Fruit fly (Drosophila melanogaster) whole organism, embryonic: Measurements from ENCODE around the gene vkg.

ENCODE experiments used
- Aef1 ChIP-seq: fragments of 200-800 bp; sonication (Bioruptor generic); IDR thresholded peaks from 3 replicates; pipeline ENCODE4 v1.3.6; 2022; ENCODE audit warnings: missing biosample characterization, missing genetic modification characterization
- Atf6 ChIP-seq: fragments of 200-800 bp; sonication (Bioruptor generic); IDR thresholded peaks from 2 replicates; pipeline ENCODE4 v1.3.6; 2022; ENCODE audit warnings: missing biosample characterization, missing genetic modification characterization
- Bdp1 ChIP-seq: fragments of 200-800 bp; sonication (Bioruptor generic); optimal IDR thresholded peaks from 3 replicates; lab custom pipeline; 2016; ENCODE audit warnings: missing biosample characterization, missing genetic modification characterization
- CG10565 ChIP-seq: fragments of 200-800 bp; sonication (Bioruptor generic); optimal IDR thresholded peaks from 3 replicates; lab custom pipeline; 2016; ENCODE audit warnings: missing biosample characterization, mild to moderate bottlenecking, missing genetic modification characterization
- CG11398 ChIP-seq: fragments of 200-800 bp; sonication (Bioruptor generic); optimal IDR thresholded peaks from 2 replicates; lab custom pipeline; 2016; ENCODE audit warnings: missing biosample characterization, missing genetic modification characterization
- CG1233 ChIP-seq: fragments of 200-800 bp; sonication (Bioruptor generic); optimal IDR thresholded peaks from 4 replicates; lab custom pipeline; 2018; ENCODE audit warnings: missing biosample characterization, mild to moderate bottlenecking, missing genetic modification characterization
- CG12659 ChIP-seq: fragments of 200-800 bp; sonication (Bioruptor generic); optimal IDR thresholded peaks from 3 replicates; lab custom pipeline; 2017; ENCODE audit warnings: mild to moderate bottlenecking, missing biosample characterization, missing genetic modification reagents, missing genetic modification characterization
- CG12942 ChIP-seq: fragments of 200-800 bp; sonication (Bioruptor generic); optimal IDR thresholded peaks from 3 replicates; lab custom pipeline; 2016; ENCODE audit warnings: missing biosample characterization, missing genetic modification characterization
- CG14014 ChIP-seq: fragments of 200-800 bp; sonication (Bioruptor generic); IDR thresholded peaks from 2 replicates; pipeline ENCODE4 v1.3.6; 2022; ENCODE audit warnings: missing biosample characterization, missing genetic modification characterization
- CG15011 ChIP-seq: fragments of 200-800 bp; sonication (Bioruptor generic); optimal IDR thresholded peaks from 3 replicates; lab custom pipeline; 2018; ENCODE audit warnings: missing biosample characterization, mild to moderate bottlenecking, missing genetic modification characterization
- CG17186 ChIP-seq: fragments of 200-800 bp; sonication (Bioruptor generic); optimal IDR thresholded peaks from 3 replicates; lab custom pipeline; 2017; ENCODE audit warnings: missing biosample characterization, missing genetic modification reagents, missing genetic modification characterization
- CG18262 ChIP-seq: fragments of 200-800 bp; optimal IDR thresholded peaks from 3 replicates; lab custom pipeline; 2019; ENCODE audit warnings: missing biosample characterization, mild to moderate bottlenecking, missing genetic modification characterization, moderate library complexity
- CG2202 ChIP-seq: fragments of 200-800 bp; sonication (Bioruptor generic); optimal IDR thresholded peaks from 2 replicates; lab custom pipeline; 2018; ENCODE audit warnings: missing biosample characterization, mild to moderate bottlenecking, missing genetic modification characterization
- CG2875 ChIP-seq: fragments of 200-800 bp; sonication (Bioruptor generic); optimal IDR thresholded peaks from 2 replicates; lab custom pipeline; 2017; ENCODE audit warnings: missing biosample characterization, mild to moderate bottlenecking, missing genetic modification characterization, missing genetic modification reagents
- CG30431 ChIP-seq: fragments of 200-800 bp; sonication (Bioruptor generic); optimal IDR thresholded peaks from 2 replicates; lab custom pipeline; 2017; ENCODE audit warnings: missing biosample characterization, missing genetic modification characterization
- CG32767 ChIP-seq: fragments of 200-800 bp; sonication (Bioruptor generic); IDR thresholded peaks from 2 replicates; pipeline ENCODE4 v1.3.6; 2022; ENCODE audit warnings: missing biosample characterization, missing genetic modification characterization
- CG5245 ChIP-seq: fragments of 200-800 bp; sonication (Bioruptor generic); optimal IDR thresholded peaks from 3 replicates; lab custom pipeline; 2016; ENCODE audit warnings: missing biosample characterization, missing genetic modification characterization
- CG6175 ChIP-seq: fragments of 200-800 bp; sonication (Bioruptor generic); IDR thresholded peaks from 3 replicates; pipeline ENCODE4 v1.3.6; 2022; ENCODE audit warnings: missing biosample characterization, missing genetic modification characterization
- CG6254 ChIP-seq: fragments of 200-800 bp; sonication (Bioruptor generic); optimal IDR thresholded peaks from 3 replicates; lab custom pipeline; 2017; ENCODE audit warnings: mild to moderate bottlenecking, missing biosample characterization, missing genetic modification reagents, missing genetic modification characterization
- CG6854 ChIP-seq: fragments of 200-800 bp; sonication (Bioruptor generic); optimal IDR thresholded peaks from 3 replicates; lab custom pipeline; 2017; ENCODE audit warnings: missing biosample characterization, mild to moderate bottlenecking, missing genetic modification characterization
- CG7271 ChIP-seq: fragments of 200-800 bp; sonication (Bioruptor generic); optimal IDR thresholded peaks from 2 replicates; lab custom pipeline; 2018; ENCODE audit warnings: missing biosample characterization, mild to moderate bottlenecking, missing genetic modification characterization, moderate library complexity
- CG8089 ChIP-seq: fragments of 200-800 bp; sonication (Bioruptor generic); optimal IDR thresholded peaks from 3 replicates; lab custom pipeline; 2016; ENCODE audit warnings: missing biosample characterization, missing genetic modification characterization
- CG8290 ChIP-seq, 3 experiments: fragments of 200-800 bp; sonication (Bioruptor generic); optimal IDR thresholded peaks; 2 replicates each; lab custom pipeline; 2016 to 2019; ENCODE audit warnings: missing biosample characterization in 3 of 3, missing genetic modification characterization in 3 of 3, mild to moderate bottlenecking in 2 of 3, moderate library complexity in 1 of 3
- CG9609 ChIP-seq: fragments of 200-800 bp; sonication (Bioruptor generic); optimal IDR thresholded peaks from 3 replicates; lab custom pipeline; 2016; ENCODE audit warnings: missing biosample characterization, missing genetic modification characterization
- CG9932 ChIP-seq: fragments of 200-800 bp; sonication (Bioruptor generic); IDR thresholded peaks from 2 replicates; pipeline ENCODE4 v1.3.6; 2022; ENCODE audit warnings: missing biosample characterization, missing genetic modification characterization
- E2f2 ChIP-seq: fragments of 200-800 bp; sonication (Bioruptor generic); IDR thresholded peaks from 2 replicates; pipeline ENCODE4 v1.3.6; 2022; ENCODE audit warnings: missing biosample characterization, missing genetic modification characterization
- Gsc ChIP-seq: fragments of 200-800 bp; sonication (Bioruptor generic); IDR thresholded peaks from 2 replicates; pipeline ENCODE4 v1.3.6; 2022; ENCODE audit warnings: missing biosample characterization, missing genetic modification characterization
- Jarid2 ChIP-seq: fragments of 200-800 bp; sonication (Bioruptor generic); optimal IDR thresholded peaks from 3 replicates; lab custom pipeline; 2017; ENCODE audit warnings: mild to moderate bottlenecking, missing biosample characterization, missing genetic modification reagents, missing genetic modification characterization
- Lim3 ChIP-seq: fragments of 200-800 bp; sonication (Bioruptor generic); IDR thresholded peaks from 2 replicates; pipeline ENCODE4 v1.3.6; 2022; ENCODE audit warnings: missing biosample characterization, missing genetic modification characterization
- MESR4 ChIP-seq: fragments of 200-800 bp; sonication (Bioruptor generic); optimal IDR thresholded peaks from 2 replicates; lab custom pipeline; 2018; ENCODE audit warnings: missing biosample characterization, mild to moderate bottlenecking, missing genetic modification characterization, moderate library complexity
- Med ChIP-seq: fragments of 200-800 bp; sonication (Bioruptor generic); peaks from one replicate; lab custom pipeline; 2016; ENCODE audit warnings: missing biosample characterization, missing genetic modification characterization, mild to moderate bottlenecking, inconsistent platforms, moderate library complexity
- Myb ChIP-seq: fragments of 200-800 bp; sonication (Bioruptor generic); optimal IDR thresholded peaks from 2 replicates; lab custom pipeline; 2016; ENCODE audit warnings: missing biosample characterization, missing genetic modification characterization
- Nf-YB ChIP-seq: fragments of 200-800 bp; sonication (Bioruptor generic); optimal IDR thresholded peaks from 3 replicates; lab custom pipeline; 2019; ENCODE audit warnings: missing biosample characterization, mild to moderate bottlenecking, missing genetic modification characterization, moderate library complexity
- Optix ChIP-seq: fragments of 200-800 bp; sonication (Bioruptor generic); IDR thresholded peaks from 3 replicates; pipeline ENCODE4 v1.3.6; 2022; ENCODE audit warnings: missing biosample characterization, missing genetic modification characterization
- Ptx1 ChIP-seq: fragments of 200-800 bp; sonication (Bioruptor generic); IDR thresholded peaks from 2 replicates; pipeline ENCODE4 v1.3.6; 2022; ENCODE audit warnings: missing biosample characterization, missing genetic modification characterization
- Ravus ChIP-seq: fragments of 200-800 bp; sonication (Bioruptor generic); IDR thresholded peaks from 2 replicates; pipeline ENCODE4 v1.3.6; 2022; ENCODE audit warnings: missing biosample characterization, missing genetic modification characterization
- Side ChIP-seq: fragments of 200-800 bp; sonication (Bioruptor generic); optimal IDR thresholded peaks from 2 replicates; lab custom pipeline; 2016; ENCODE audit warnings: missing biosample characterization, missing genetic modification characterization
- Sin3A ChIP-seq: fragments of >200 bp; optimal IDR thresholded peaks from 2 replicates; lab custom pipeline; 2018
- Six4 ChIP-seq: fragments of 200-800 bp; sonication (Bioruptor generic); optimal IDR thresholded peaks from 2 replicates; lab custom pipeline; 2016; ENCODE audit warnings: missing biosample characterization, missing genetic modification characterization
- Tbp ChIP-seq: fragments of >200 bp; optimal IDR thresholded peaks from 2 replicates; lab custom pipeline; 2018; ENCODE audit warnings: missing biosample characterization, missing genetic modification characterization
- bcd ChIP-seq: fragments of 200-800 bp; sonication (Bioruptor generic); optimal IDR thresholded peaks from 2 replicates; lab custom pipeline; 2017; ENCODE audit warnings: missing biosample characterization, mild to moderate bottlenecking, missing genetic modification characterization
- dmrt99B ChIP-seq: fragments of 200-800 bp; sonication (Bioruptor generic); optimal IDR thresholded peaks from 2 replicates; lab custom pipeline; 2018; ENCODE audit warnings: missing biosample characterization, mild to moderate bottlenecking, missing genetic modification characterization, moderate library complexity
- jing ChIP-seq: fragments of 200-800 bp; sonication (Bioruptor generic); optimal IDR thresholded peaks from 2 replicates; lab custom pipeline; 2018; ENCODE audit warnings: missing biosample characterization, mild to moderate bottlenecking, missing genetic modification characterization
- lilli ChIP-seq: fragments of 200-800 bp; sonication (Bioruptor generic); optimal IDR thresholded peaks from 3 replicates; lab custom pipeline; 2016; ENCODE audit warnings: missing biosample characterization, missing genetic modification characterization
- otp ChIP-seq: fragments of 200-800 bp; sonication (Bioruptor generic); IDR thresholded peaks from 3 replicates; pipeline ENCODE4, ENCODE4 v1.3.6; 2022; ENCODE audit warnings: missing biosample characterization, missing genetic modification characterization
- rib ChIP-seq: fragments of 200-800 bp; sonication (Bioruptor generic); IDR thresholded peaks from 2 replicates; pipeline ENCODE4 v1.3.6; 2022; ENCODE audit warnings: missing biosample characterization, missing genetic modification characterization
- sens-2 ChIP-seq: fragments of 200-800 bp; sonication (Bioruptor generic); IDR thresholded peaks from 2 replicates; pipeline ENCODE4 v1.3.6; 2022; ENCODE audit warnings: missing biosample characterization, missing genetic modification characterization
- sna ChIP-seq: fragments of 200-800 bp; sonication (Bioruptor generic); IDR thresholded peaks from 2 replicates; pipeline ENCODE4 v1.3.6; 2022; ENCODE audit warnings: missing biosample characterization, missing genetic modification characterization; ENCODE audit not compliant: partially characterized antibody
- sob ChIP-seq: fragments of 200-800 bp; sonication (Bioruptor generic); IDR thresholded peaks from 2 replicates; pipeline ENCODE4 v1.3.6; 2022; ENCODE audit warnings: missing biosample characterization, missing genetic modification characterization
- tio ChIP-seq: fragments of 200-800 bp; sonication (Bioruptor generic); optimal IDR thresholded peaks from 2 replicates; lab custom pipeline; 2017; ENCODE audit warnings: missing biosample characterization, missing genetic modification characterization, inconsistent platforms
- unc-4 ChIP-seq: fragments of 200-800 bp; sonication (Bioruptor generic); IDR thresholded peaks from 2 replicates; pipeline ENCODE4 v1.3.6; 2022; ENCODE audit warnings: missing biosample characterization, missing genetic modification characterization; ENCODE audit not compliant: partially characterized antibody

The vkg gene

dm6 chr2L:4976988-4977551, 50.9 kb downstream of the vkg start, which contains the start of the genes Gmd and CG3792 (continued):
- TF ChIP-seq CG2202 (tag; lab: Kevin White, UChicago) (peak; percentile 73), CG9609 (GFP tag; lab: Kevin White, UChicago) (peak; percentile 91), CG5245 (GFP tag; lab: Kevin White, UChicago) (peak; percentile 93), CG10565 (peak; percentile 86), CG6854 (GFP tag; lab: Kevin White, UChicago) (peak; percentile 79), Gsc (GFP tag; lab: Robert Waterston, UW) (peak; percentile 87), CG32767 (GFP tag; lab: Robert Waterston, UW) (peak; percentile 95), CG8089 (peak; percentile 81), CG1233 (GFP tag; lab: Kevin White, UChicago) (peak; percentile 94), CG6254 (GFP tag; lab: Kevin White, UChicago) (peak; percentile 90), unc-4 (peak; percentile 82), otp (GFP tag; lab: Robert Waterston, UW) (peak; percentile 89), Jarid2 (GFP tag; lab: Kevin White, UChicago) (no peak), E2f2 (GFP tag; lab: Robert Waterston, UW) (peak; percentile 81), Side (GFP tag; lab: Kevin White, UChicago) (peak; percentile 92), Med (GFP tag; lab: Kevin White, UChicago) (peak; percentile 98), sna (GFP tag; lab: Robert Waterston, UW) (peak; percentile 80), Tbp (GFP tag; lab: Kevin White, UChicago) (no peak), Lim3 (GFP tag; lab: Robert Waterston, UW) (peak; percentile 71), tio (GFP tag; lab: Kevin White, UChicago) (no peak), CG6175 (GFP tag; lab: Robert Waterston, UW) (peak; percentile 88), sens-2 (GFP tag; lab: Robert Waterston, UW) (peak; percentile 84; the same call in 1 of the 2 replicates), Sin3A (lab: Kevin White, UChicago) (peak; percentile 82), Atf6 (peak; percentile 97), Nf-YB (peak; percentile 82), CG2875 (GFP tag; lab: Kevin White, UChicago) (peak; percentile 88), CG14014 (GFP tag; lab: Robert Waterston, UW) (peak; percentile 95), dmrt99B (tag; lab: Kevin White, UChicago) (no peak), CG11398 (GFP tag; lab: Kevin White, UChicago) (peak; percentile 88), CG17186 (peak; percentile 63), rib (GFP tag; lab: Robert Waterston, UW) (peak; percentile 96), CG18262 (peak; percentile 97), CG30431 (GFP tag; lab: Kevin White, UChicago) (peak; percentile 90), MESR4 (GFP tag; lab: Kevin White, UChicago) (peak; percentile 12), CG15011 (GFP tag; lab: Kevin White, UChicago) (no peak), bcd (GFP tag; lab: Kevin White, UChicago) (peak; percentile 94), Six4 (GFP tag; lab: Kevin White, UChicago) (peak; percentile 92), lilli (GFP tag; lab: Kevin White, UChicago) (peak; percentile 98), Bdp1 (GFP tag; lab: Kevin White, UChicago) (peak; percentile 88), Ptx1 (GFP tag; lab: Robert Waterston, UW) (peak; percentile 98), CG7271 (tag; lab: Kevin White, UChicago) (peak; percentile 77), Aef1 (peak; percentile 95), CG8290 (GFP tag; optimal IDR thresholded peaks at IDR 0.05; lab: Kevin White, UChicago) (peak; percentile 95), CG8290 (tag; optimal IDR thresholded peaks at IDR 0.05; lab: Kevin White, UChicago) (peak; percentile 82 to 84), jing (GFP tag; lab: Kevin White, UChicago) (no peak), Ravus (GFP tag; lab: Robert Waterston, UW) (peak; percentile 86), CG9932 (GFP tag; lab: Robert Waterston, UW) (peak; percentile 98), CG12659 (GFP tag; lab: Kevin White, UChicago) (peak; percentile 97), Optix (GFP tag; lab: Robert Waterston, UW) (peak; percentile 81), CG12942 (GFP tag; lab: Kevin White, UChicago) (peak; percentile 95), Myb (peak; percentile 77), sob (GFP tag; lab: Robert Waterston, UW) (peak; percentile 97)
